Worm (Caenorhabditis elegans): Measurements from ENCODE around the gene T28C12.6.

DNA sequence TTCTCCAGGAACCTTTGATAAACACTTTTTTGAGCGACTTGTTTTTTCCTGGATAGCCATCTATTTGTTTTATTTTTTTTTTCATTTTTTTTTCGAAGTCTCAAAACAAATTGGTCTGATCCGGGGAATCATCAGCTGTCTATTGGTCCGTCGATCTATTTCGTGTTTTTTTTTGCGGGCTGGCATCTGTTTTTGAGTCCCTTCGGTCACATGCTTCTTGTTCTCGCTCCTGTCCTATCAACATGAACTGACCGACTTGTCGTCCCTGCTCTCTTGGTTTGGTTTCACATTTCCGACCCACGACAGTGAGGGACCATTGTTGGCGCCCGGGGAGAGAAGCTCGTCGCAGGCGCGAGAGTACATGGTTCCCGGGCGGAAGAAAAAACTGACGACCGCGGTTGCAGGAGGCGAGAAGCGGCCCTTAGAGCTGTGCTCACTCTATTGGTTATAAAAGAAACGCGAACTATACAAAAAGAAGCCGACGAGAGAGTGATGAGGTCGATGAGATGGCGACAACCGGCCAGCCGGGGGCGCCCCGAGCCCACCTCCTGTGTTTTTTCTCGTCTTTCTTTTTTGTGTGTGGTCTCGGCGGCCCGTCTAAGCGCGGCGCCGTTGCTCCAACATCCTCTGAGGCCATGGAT, 8.7 kb upstream of the T28C12.6 start:
- no peak for TF ChIP-seq ztf-23 (GFP tag; IDR thresholded peaks at IDR 0.05)
- no peak for TF ChIP-seq cog-1 (tag; optimal IDR thresholded peaks at IDR 0.05)

Data from whole organism, midembryonic.